Worm (Caenorhabditis elegans) whole organism, L4 larva: ENCODE data around the gene mrps-35.

ENCODE experiments used
- ceh-44 ChIP-seq: fragments of 200-800 bp; sonication (Bioruptor generic); IDR thresholded peaks from 2 replicates; pipeline ENCODE4 v1.3.6; 2022; ENCODE audit warnings: missing genetic modification reagents, missing genetic modification characterization, missing compliant biosample characterization
- ceh-82 ChIP-seq: sonication (generic microtip); optimal IDR thresholded peaks from 2 replicates; lab custom pipeline; 2017; ENCODE audit warnings: missing biosample characterization, missing genetic modification characterization
- fos-1 ChIP-seq: fragments of 150-350 bp; optimal IDR thresholded peaks from 2 replicates; lab custom pipeline; 2014; ENCODE audit warnings: missing biosample characterization, missing genetic modification characterization
- jun-1 ChIP-seq: fragments of 150-350 bp; optimal IDR thresholded peaks from 2 replicates; lab custom pipeline; 2014; ENCODE audit warnings: missing biosample characterization, missing genetic modification reagents, missing genetic modification characterization
- nhr-48 ChIP-seq: sonication (generic microtip); optimal IDR thresholded peaks from 2 replicates; lab custom pipeline; 2016; ENCODE audit warnings: mild to moderate bottlenecking, missing genetic modification characterization, missing compliant biosample characterization
- nhr-77 ChIP-seq: fragments of 150-350 bp; optimal IDR thresholded peaks from 2 replicates; lab custom pipeline; 2014; ENCODE audit warnings: missing biosample characterization, missing genetic modification characterization
- tag-97 ChIP-seq: fragments of 200-800 bp; sonication (Bioruptor generic); IDR thresholded peaks from 2 replicates; pipeline ENCODE4 v1.3.6; 2022; ENCODE audit warnings: missing genetic modification characterization, missing compliant biosample characterization
- unc-39 ChIP-seq: sonication (generic microtip); optimal IDR thresholded peaks from 2 replicates; lab custom pipeline; 2017; ENCODE audit warnings: missing biosample characterization, missing genetic modification characterization

DNA sequence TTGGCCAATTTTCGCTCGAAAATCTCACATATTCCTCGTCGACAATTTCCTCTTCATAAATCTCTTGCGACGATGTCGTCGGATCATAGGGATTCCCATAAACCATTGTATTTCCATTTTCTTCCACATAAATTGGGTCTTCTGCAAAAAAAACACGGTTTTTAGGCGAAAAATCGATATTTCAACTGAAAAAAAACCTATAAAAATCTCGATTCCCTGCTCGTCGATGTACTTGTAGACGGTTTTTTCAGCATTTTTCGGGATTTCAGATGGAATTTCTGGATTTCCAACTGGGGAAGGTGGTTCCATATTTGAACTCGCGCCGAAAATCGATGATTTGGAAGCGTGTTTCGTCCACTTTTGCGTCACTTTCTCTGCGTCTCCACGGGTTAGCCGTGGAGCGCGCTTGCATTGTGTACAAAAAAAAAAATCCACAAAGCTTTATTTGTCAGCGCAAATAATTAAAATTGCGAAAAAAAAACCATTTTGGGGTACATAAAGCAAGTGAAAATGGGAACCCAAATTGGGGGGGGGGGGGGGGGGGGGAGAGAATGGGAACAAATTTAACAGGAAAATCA lies 13.5 kb upstream of the mrps-35 start, which contains the start of gene Y39B6A.43:
- peak; percentile 77 for TF ChIP-seq nhr-48
- TF ChIP-seq ceh-82: no peak
- no peak for TF ChIP-seq unc-39 (tag; lab: Kevin White, UChicago)
- TF ChIP-seq jun-1 (tag; lab: Kevin White, UChicago): peak; percentile 92
- peak; percentile 98 for TF ChIP-seq nhr-77 (tag; lab: Kevin White, UChicago)
- peak; percentile 94 for TF ChIP-seq ceh-44 (GFP tag; lab: Robert Waterston, UW)
- peak; percentile 48 for TF ChIP-seq fos-1 (tag; lab: Kevin White, UChicago)
- 0 out of 2 replicates have a peak, but pooled peaks have one; percentile 28 for TF ChIP-seq tag-97 (GFP tag; lab: Robert Waterston, UW)
